Fruit fly (Drosophila melanogaster) whole organism, embryonic: ENCODE results near the gene Neu2.

Experiments
- Atf-2 ChIP-seq: fragments of 200-800 bp; sonication (Bioruptor generic); optimal IDR thresholded peaks from 2 replicates; lab custom pipeline; 2016; ENCODE audit warnings: missing biosample characterization, missing genetic modification characterization
- B-H2 ChIP-seq: fragments of 200-800 bp; sonication (Bioruptor generic); optimal IDR thresholded peaks from 2 replicates; lab custom pipeline; 2018; ENCODE audit warnings: missing biosample characterization, mild to moderate bottlenecking, missing genetic modification characterization
- Bteb2 ChIP-seq: fragments of 200-800 bp; sonication (Bioruptor generic); optimal IDR thresholded peaks from 2 replicates; lab custom pipeline; 2016; ENCODE audit warnings: missing biosample characterization, missing genetic modification characterization
- CG10366 ChIP-seq: fragments of 200-800 bp; sonication (Bioruptor generic); IDR thresholded peaks from 2 replicates; pipeline ENCODE4 v1.3.6; 2022; ENCODE audit warnings: missing biosample characterization, missing genetic modification characterization
- CG10431 ChIP-seq: fragments of 200-800 bp; sonication (Bioruptor generic); optimal IDR thresholded peaks from 3 replicates; lab custom pipeline; 2018; ENCODE audit warnings: missing biosample characterization, mild to moderate bottlenecking, missing genetic modification characterization
- CG11247 ChIP-seq: fragments of 200-800 bp; sonication (Bioruptor generic); IDR thresholded peaks from 2 replicates; pipeline ENCODE4 v1.3.6; 2022; ENCODE audit warnings: missing biosample characterization, missing genetic modification characterization
- CG12104 ChIP-seq: fragments of 200-800 bp; sonication (Bioruptor generic); optimal IDR thresholded peaks from 3 replicates; lab custom pipeline; 2016; ENCODE audit warnings: missing biosample characterization, missing genetic modification characterization
- CG12391 ChIP-seq: fragments of 200-800 bp; sonication (Bioruptor generic); optimal IDR thresholded peaks from 3 replicates; lab custom pipeline; 2018; ENCODE audit warnings: missing biosample characterization, mild to moderate bottlenecking, missing genetic modification characterization, moderate library complexity
- CG13287 ChIP-seq: fragments of 200-800 bp; sonication (Bioruptor generic); IDR thresholded peaks from 2 replicates; pipeline ENCODE4 v1.3.6; 2022; ENCODE audit warnings: missing biosample characterization, missing genetic modification characterization; ENCODE audit not compliant: partially characterized antibody
- CG14050 ChIP-seq: fragments of 200-800 bp; sonication (Bioruptor generic); IDR thresholded peaks from 3 replicates; pipeline ENCODE4 v1.3.6; 2022; ENCODE audit warnings: missing biosample characterization, missing genetic modification characterization
- CG14710 ChIP-seq: fragments of 200-800 bp; sonication (Bioruptor generic); optimal IDR thresholded peaks from 3 replicates; lab custom pipeline; 2019; ENCODE audit warnings: missing biosample characterization, mild to moderate bottlenecking, missing genetic modification characterization, moderate library complexity
- CG15601 ChIP-seq: fragments of 200-800 bp; sonication (Bioruptor generic); optimal IDR thresholded peaks from 3 replicates; lab custom pipeline; 2019; ENCODE audit warnings: missing biosample characterization, mild to moderate bottlenecking, missing genetic modification characterization, moderate library complexity
- CG1602 ChIP-seq: fragments of 200-800 bp; sonication (Bioruptor generic); optimal IDR thresholded peaks from 3 replicates; lab custom pipeline; 2016; ENCODE audit warnings: missing biosample characterization, missing genetic modification characterization
- CG1603 ChIP-seq: fragments of 200-800 bp; sonication (Bioruptor generic); optimal IDR thresholded peaks from 2 replicates; lab custom pipeline; 2019; ENCODE audit warnings: missing biosample characterization, mild to moderate bottlenecking, missing genetic modification characterization, moderate library complexity
- CG17361 ChIP-seq: fragments of 200-800 bp; sonication (Bioruptor generic); IDR thresholded peaks from 3 replicates; pipeline ENCODE4 v1.3.6; 2022; ENCODE audit warnings: missing biosample characterization, missing genetic modification characterization
- CG17912 ChIP-seq: fragments of 200-800 bp; sonication (Bioruptor generic); optimal IDR thresholded peaks from 2 replicates; lab custom pipeline; 2018; ENCODE audit warnings: missing biosample characterization, mild to moderate bottlenecking, missing genetic modification characterization
- CG2712 ChIP-seq: fragments of 200-800 bp; optimal IDR thresholded peaks from 3 replicates; lab custom pipeline; 2019; ENCODE audit warnings: missing biosample characterization, mild to moderate bottlenecking, missing genetic modification characterization, moderate library complexity
- CG30431 ChIP-seq: fragments of 200-800 bp; sonication (Bioruptor generic); optimal IDR thresholded peaks from 2 replicates; lab custom pipeline; 2017; ENCODE audit warnings: missing biosample characterization, missing genetic modification characterization
- CG6175 ChIP-seq: fragments of 200-800 bp; sonication (Bioruptor generic); IDR thresholded peaks from 3 replicates; pipeline ENCODE4 v1.3.6; 2022; ENCODE audit warnings: missing biosample characterization, missing genetic modification characterization
- CG6272 ChIP-seq: fragments of 200-800 bp; sonication (Bioruptor generic); IDR thresholded peaks from 2 replicates; pipeline ENCODE4 v1.3.6; 2022; ENCODE audit warnings: missing biosample characterization, missing genetic modification characterization
- CG6791 ChIP-seq: fragments of 200-800 bp; sonication (Bioruptor generic); IDR thresholded peaks from 3 replicates; pipeline ENCODE4 v1.3.6; 2022; ENCODE audit warnings: missing biosample characterization, missing genetic modification characterization; ENCODE audit not compliant: partially characterized antibody
- CG8478 ChIP-seq: fragments of >200 bp; optimal IDR thresholded peaks from 2 replicates; lab custom pipeline; 2018
- CG9797 ChIP-seq: fragments of 200-800 bp; sonication (Bioruptor generic); optimal IDR thresholded peaks from 3 replicates; lab custom pipeline; 2018; ENCODE audit warnings: missing biosample characterization, mild to moderate bottlenecking, missing genetic modification characterization
- Dfd ChIP-seq, 2 experiments: fragments of >200 bp; optimal IDR thresholded peaks; 2 replicates each; lab custom pipeline; 2017; ENCODE audit warnings: missing biosample characterization in 2 of 2, missing genetic modification characterization in 2 of 2
- Dref ChIP-seq: fragments of 200-800 bp; sonication (Bioruptor generic); IDR thresholded peaks from 2 replicates; pipeline ENCODE4 v1.3.6; 2022; ENCODE audit warnings: missing biosample characterization, missing genetic modification characterization
- Ets97D ChIP-seq: fragments of 200-800 bp; sonication (Bioruptor generic); optimal IDR thresholded peaks from 3 replicates; lab custom pipeline; 2016; ENCODE audit warnings: missing biosample characterization, missing genetic modification characterization
- Hr51 ChIP-seq, 2 experiments: fragments of 200-800 bp; sonication (Bioruptor generic); optimal IDR thresholded peaks; 2 replicates in 1 of 2; 3 replicates in 1 of 2; lab custom pipeline; 2016 to 2018; ENCODE audit warnings: missing biosample characterization in 2 of 2, missing genetic modification characterization in 2 of 2, mild to moderate bottlenecking in 1 of 2, moderate library complexity in 1 of 2
- Mad ChIP-seq: fragments of 200-800 bp; sonication (Bioruptor generic); optimal IDR thresholded peaks from 2 replicates; lab custom pipeline; 2016; ENCODE audit warnings: missing biosample characterization, missing genetic modification characterization
- Pdp1 ChIP-seq, 2 experiments: fragments of 200-800 bp; sonication (Bioruptor generic); optimal IDR thresholded peaks; 3 replicates each; lab custom pipeline; 2016; ENCODE audit warnings: missing biosample characterization in 2 of 2, missing genetic modification characterization in 2 of 2, mild to moderate bottlenecking in 1 of 2, moderate library complexity in 1 of 2
- abd-A ChIP-seq: fragments of 200-800 bp; sonication (Bioruptor generic); optimal IDR thresholded peaks from 3 replicates; lab custom pipeline; 2019; ENCODE audit warnings: missing biosample characterization, mild to moderate bottlenecking, missing genetic modification characterization, moderate library complexity
- bab2 ChIP-seq: fragments of 200-800 bp; sonication (Bioruptor generic); optimal IDR thresholded peaks from 2 replicates; lab custom pipeline; 2016; ENCODE audit warnings: missing biosample characterization, missing genetic modification characterization
- bbx ChIP-seq: fragments of 200-800 bp; sonication (Bioruptor generic); IDR thresholded peaks from 2 replicates; pipeline ENCODE4 v1.3.6; 2022; ENCODE audit warnings: missing biosample characterization, missing genetic modification characterization; ENCODE audit not compliant: partially characterized antibody
- chinmo ChIP-seq: fragments of 200-800 bp; sonication (Bioruptor generic); IDR thresholded peaks from 4 replicates; pipeline ENCODE4 v1.3.6; 2022; ENCODE audit warnings: missing biosample characterization, missing genetic modification characterization; ENCODE audit not compliant: partially characterized antibody
- dpn ChIP-seq, 2 experiments: fragments of 200-800 bp; sonication (Bioruptor generic); optimal IDR thresholded peaks; 3 replicates each; lab custom pipeline; 2016; ENCODE audit warnings: missing biosample characterization in 2 of 2, missing genetic modification characterization in 2 of 2
- fd102C ChIP-seq: fragments of 200-800 bp; sonication (Bioruptor generic); optimal IDR thresholded peaks from 2 replicates; lab custom pipeline; 2018; ENCODE audit warnings: missing biosample characterization, mild to moderate bottlenecking, missing genetic modification characterization, moderate library complexity
- insv ChIP-seq, 2 experiments: fragments of 200-800 bp; sonication (Bioruptor generic); optimal IDR thresholded peaks; 3 replicates each; lab custom pipeline; 2016 to 2018; ENCODE audit warnings: missing biosample characterization in 2 of 2, missing genetic modification characterization in 2 of 2
- lilli ChIP-seq: fragments of 200-800 bp; sonication (Bioruptor generic); optimal IDR thresholded peaks from 3 replicates; lab custom pipeline; 2016; ENCODE audit warnings: missing biosample characterization, missing genetic modification characterization
- lov ChIP-seq, 2 experiments: fragments of 200-800 bp in 1 of 2; fragments of >200 bp in 1 of 2; sonication (Bioruptor generic) in 1 of 2; IDR thresholded peaks in 1 of 2; optimal IDR thresholded peaks in 1 of 2; 2 replicates in 1 of 2; 3 replicates in 1 of 2; pipeline versions ENCODE4 v1.3.6 to Lab custom; 2017 to 2022; ENCODE audit warnings: missing biosample characterization in 1 of 2, missing genetic modification characterization in 1 of 2
- p53 ChIP-seq: fragments of 200-800 bp; sonication (Bioruptor generic); optimal IDR thresholded peaks from 2 replicates; lab custom pipeline; 2016; ENCODE audit warnings: missing biosample characterization, missing genetic modification characterization
- pho ChIP-seq: fragments of 200-800 bp; sonication (Bioruptor generic); optimal IDR thresholded peaks from 2 replicates; lab custom pipeline; 2016; ENCODE audit warnings: missing biosample characterization, missing genetic modification characterization
- pita ChIP-seq: fragments of 200-800 bp; sonication (Bioruptor generic); optimal IDR thresholded peaks from 2 replicates; lab custom pipeline; 2017; ENCODE audit warnings: missing biosample characterization, mild to moderate bottlenecking, missing genetic modification characterization
- pnt ChIP-seq: fragments of 200-800 bp; sonication (Bioruptor generic); optimal IDR thresholded peaks from 3 replicates; lab custom pipeline; 2016; ENCODE audit warnings: missing biosample characterization, missing genetic modification characterization
- pzg ChIP-seq: fragments of 200-800 bp; sonication (Bioruptor generic); optimal IDR thresholded peaks from 3 replicates; lab custom pipeline; 2018; ENCODE audit warnings: missing biosample characterization, mild to moderate bottlenecking, missing genetic modification characterization, moderate library complexity
- sc ChIP-seq, 3 experiments: fragments of >200 bp in 2 of 3; fragments of 200-800 bp in 1 of 3; sonication (Bioruptor generic) in 1 of 3; optimal IDR thresholded peaks; 2 replicates in 2 of 3; 3 replicates in 1 of 3; lab custom pipeline; 2017; ENCODE audit warnings: mild to moderate bottlenecking in 1 of 3, missing biosample characterization in 1 of 3, missing genetic modification characterization in 1 of 3, missing genetic modification reagents in 1 of 3
- sr ChIP-seq: fragments of 200-800 bp; sonication (Bioruptor generic); IDR thresholded peaks from 3 replicates; pipeline ENCODE4 v1.3.6; 2022; ENCODE audit warnings: missing biosample characterization, missing genetic modification characterization
- usp ChIP-seq: fragments of >200 bp; optimal IDR thresholded peaks from 2 replicates; lab custom pipeline; 2017; ENCODE audit warnings: missing biosample characterization, missing genetic modification characterization
- vfl ChIP-seq: fragments of 200-800 bp; sonication (Bioruptor generic); optimal IDR thresholded peaks from 2 replicates; lab custom pipeline; 2016; ENCODE audit warnings: missing biosample characterization, missing genetic modification characterization
- zen ChIP-seq: fragments of 200-800 bp; sonication (Bioruptor generic); optimal IDR thresholded peaks from 3 replicates; lab custom pipeline; 2018; ENCODE audit warnings: missing biosample characterization, mild to moderate bottlenecking, missing genetic modification characterization, moderate library complexity
- zen2 ChIP-seq: fragments of 200-800 bp; sonication (Bioruptor generic); IDR thresholded peaks from 3 replicates; pipeline ENCODE4 v1.3.6; 2022; ENCODE audit warnings: missing biosample characterization, missing genetic modification characterization; ENCODE audit not compliant: partially characterized antibody
- zf30C ChIP-seq: fragments of 200-800 bp; sonication (Bioruptor generic); optimal IDR thresholded peaks from 3 replicates; lab custom pipeline; 2018; ENCODE audit warnings: missing biosample characterization, mild to moderate bottlenecking, missing genetic modification characterization

The Neu2 gene

dm6 chr3L:21483837-21484236 lies 6.5 kb downstream of the Neu2 start (continued):
- TF ChIP-seq zf30C (GFP tag; lab: Kevin White, UChicago) = no peak
- no peak for TF ChIP-seq sc (optimal IDR thresholded peaks at IDR 0.05; lab: Kevin White, UChicago)
- TF ChIP-seq sc (GFP tag; optimal IDR thresholded peaks at IDR 0.05; lab: Kevin White, UChicago) = no peak
- peak; percentile 47; the same call in 1 of the 4 replicates for TF ChIP-seq chinmo (GFP tag; lab: Robert Waterston, UW)
- peak; percentile 68 for TF ChIP-seq pzg
- TF ChIP-seq pnt (GFP tag; lab: Kevin White, UChicago) = peak; percentile 26
- peak; percentile 16 to 46 for TF ChIP-seq dpn (GFP tag; optimal IDR thresholded peaks at IDR 0.05; lab: Kevin White, UChicago)
- TF ChIP-seq lilli (GFP tag; lab: Kevin White, UChicago) = peak; percentile 19
- no peak for TF ChIP-seq CG11247 (GFP tag; lab: Robert Waterston, UW)
- TF ChIP-seq Pdp1 (GFP tag; optimal IDR thresholded peaks at IDR 0.05; lab: Kevin White, UChicago) = peak in 1 of 2 experiments; percentile 48
- peak; percentile 50 to 98 for TF ChIP-seq insv (GFP tag; optimal IDR thresholded peaks at IDR 0.05; lab: Kevin White, UChicago)
- TF ChIP-seq CG13287 (GFP tag; lab: Robert Waterston, UW) = peak; percentile 60
- peak; percentile 9 for TF ChIP-seq vfl (GFP tag; lab: Kevin White, UChicago)
- TF ChIP-seq CG1603 (tag; lab: Kevin White, UChicago) = peak; percentile 63
- TF ChIP-seq p53 = no peak
- TF ChIP-seq CG9797 (GFP tag; lab: Kevin White, UChicago) = peak; percentile 29
- TF ChIP-seq CG17361 = peak; percentile 40; the same call in 1 of the 3 replicates
- no peak for TF ChIP-seq usp (GFP tag; lab: Kevin White, UChicago)
- peak; percentile 69 for TF ChIP-seq CG14710 (tag; lab: Kevin White, UChicago)
- peak; percentile 8; the same call in 1 of the 2 replicates for TF ChIP-seq bbx
- TF ChIP-seq CG10431 (GFP tag; lab: Kevin White, UChicago) = peak; percentile 94
- no peak for TF ChIP-seq CG6791
- TF ChIP-seq zen (tag; lab: Kevin White, UChicago) = peak; percentile 61
- peak; percentile 16 for TF ChIP-seq CG12391 (tag; lab: Kevin White, UChicago)
- no peak for TF ChIP-seq fd102C
- peak in 1 of 2 experiments; percentile 25 for TF ChIP-seq Hr51 (GFP tag; optimal IDR thresholded peaks at IDR 0.05; lab: Kevin White, UChicago)
- TF ChIP-seq pita (GFP tag; lab: Kevin White, UChicago) = peak; percentile 94
- peak; percentile 71 for TF ChIP-seq CG15601 (tag; lab: Kevin White, UChicago)
- TF ChIP-seq CG12104 (GFP tag; lab: Kevin White, UChicago) = no peak
- peak; percentile 25 for TF ChIP-seq pho
- peak; percentile 83 for TF ChIP-seq Ets97D (GFP tag; lab: Kevin White, UChicago)
- no peak for TF ChIP-seq zen2 (GFP tag; lab: Robert Waterston, UW)
- TF ChIP-seq B-H2 (GFP tag; lab: Kevin White, UChicago) = peak; percentile 50
- TF ChIP-seq bab2 = peak; percentile 17
- TF ChIP-seq CG2712 (tag; lab: Kevin White, UChicago) = peak; percentile 47
- TF ChIP-seq Dfd (GFP tag; optimal IDR thresholded peaks at IDR 0.05; lab: Kevin White, UChicago) = no peak
- TF ChIP-seq, all 482 proteins: peak for 116

- TF ChIP-seq CG8478 (no peak), abd-A (tag; lab: Kevin White, UChicago) (no peak), CG1602 (GFP tag; lab: Kevin White, UChicago) (no peak), sr (GFP tag; lab: Robert Waterston, UW) (0 out of 3 replicates have a peak, but pooled peaks have one; percentile 2), Mad (GFP tag; lab: Kevin White, UChicago) (no peak), CG6272 (no peak), bab2 (no peak), Atf-2 (GFP tag; lab: Kevin White, UChicago) (no peak), CG14050 (GFP tag; lab: Robert Waterston, UW) (no peak), Bteb2 (GFP tag; lab: Kevin White, UChicago) (no peak), Hr51 (GFP tag; optimal IDR thresholded peaks at IDR 0.05; lab: Kevin White, UChicago) (no peak), CG30431 (GFP tag; lab: Kevin White, UChicago) (no peak), CG10366 (GFP tag; lab: Robert Waterston, UW) (no peak), lov (optimal IDR thresholded peaks at IDR 0.05; lab: Kevin White, UChicago) (no peak), lov (GFP tag; IDR thresholded peaks at IDR 0.05; lab: Robert Waterston, UW) (no peak), CG6791 (0 out of 3 replicates have a peak, but pooled peaks have one; percentile 15), Dref (GFP tag; lab: Robert Waterston, UW) (no peak), CG17912 (GFP tag; lab: Kevin White, UChicago) (no peak), CG6175 (no peak)
These were observed 8.3 kb downstream of the Neu2 start for dm6 chr3L:21482100-21482499.
